Fruit fly (Drosophila melanogaster) whole organism, embryonic: ENCODE results near the gene CG7294.

Experiments
- Ada2b ChIP-seq: fragments of 200-800 bp; sonication (Bioruptor generic); IDR thresholded peaks from 2 replicates; pipeline ENCODE4 v1.3.6; 2022; ENCODE audit warnings: missing biosample characterization, missing genetic modification characterization
- Blimp-1 ChIP-seq: fragments of 200-800 bp; sonication (Bioruptor generic); optimal IDR thresholded peaks from 3 replicates; lab custom pipeline; 2018; ENCODE audit warnings: missing biosample characterization, missing genetic modification characterization, mild to moderate bottlenecking, moderate library complexity, missing genetic modification reagents
- CG10209 ChIP-seq: fragments of 200-800 bp; sonication (Bioruptor generic); optimal IDR thresholded peaks from 3 replicates; lab custom pipeline; 2017; ENCODE audit warnings: missing biosample characterization, mild to moderate bottlenecking, missing genetic modification characterization, missing genetic modification reagents
- CG10462 ChIP-seq: fragments of 200-800 bp; sonication (Bioruptor generic); optimal IDR thresholded peaks from 2 replicates; lab custom pipeline; 2016; ENCODE audit warnings: missing biosample characterization, missing genetic modification characterization
- CG10959 ChIP-seq: fragments of 200-800 bp; sonication (Bioruptor generic); IDR thresholded peaks from 2 replicates; pipeline ENCODE4 v1.3.6; 2022; ENCODE audit warnings: missing biosample characterization, missing genetic modification characterization
- CG12236 ChIP-seq: fragments of 200-800 bp; sonication (Bioruptor generic); optimal IDR thresholded peaks from 2 replicates; lab custom pipeline; 2016; ENCODE audit warnings: missing biosample characterization, missing genetic modification characterization
- CG12744 ChIP-seq: fragments of 200-800 bp; sonication (Bioruptor generic); optimal IDR thresholded peaks from 2 replicates; lab custom pipeline; 2016; ENCODE audit warnings: missing biosample characterization, missing genetic modification characterization
- CG15073 ChIP-seq: fragments of 200-800 bp; sonication (Bioruptor generic); optimal IDR thresholded peaks from 2 replicates; lab custom pipeline; 2016; ENCODE audit warnings: missing biosample characterization, missing genetic modification characterization
- CG15514 ChIP-seq: fragments of 200-800 bp; sonication (Bioruptor generic); optimal IDR thresholded peaks from 3 replicates; lab custom pipeline; 2017; ENCODE audit warnings: missing biosample characterization, missing genetic modification characterization, mild to moderate bottlenecking, moderate library complexity, missing genetic modification reagents
- CG1602 ChIP-seq: fragments of 200-800 bp; sonication (Bioruptor generic); optimal IDR thresholded peaks from 3 replicates; lab custom pipeline; 2016; ENCODE audit warnings: missing biosample characterization, missing genetic modification characterization
- CG17359 ChIP-seq: fragments of 200-800 bp; sonication (Bioruptor generic); optimal IDR thresholded peaks from 3 replicates; lab custom pipeline; 2018; ENCODE audit warnings: missing biosample characterization, mild to moderate bottlenecking, missing genetic modification characterization, moderate library complexity
- CG1792 ChIP-seq: fragments of 200-800 bp; sonication (Bioruptor generic); optimal IDR thresholded peaks from 2 replicates; lab custom pipeline; 2016; ENCODE audit warnings: missing biosample characterization, missing genetic modification characterization
- CG18262 ChIP-seq: fragments of 200-800 bp; optimal IDR thresholded peaks from 3 replicates; lab custom pipeline; 2019; ENCODE audit warnings: missing biosample characterization, mild to moderate bottlenecking, missing genetic modification characterization, moderate library complexity
- CG18764 ChIP-seq: fragments of 200-800 bp; sonication (Bioruptor generic); optimal IDR thresholded peaks from 3 replicates; lab custom pipeline; 2016; ENCODE audit warnings: missing biosample characterization, missing genetic modification characterization
- CG2116 ChIP-seq: fragments of 200-800 bp; sonication (Bioruptor generic); optimal IDR thresholded peaks from 3 replicates; lab custom pipeline; 2018; ENCODE audit warnings: missing biosample characterization, mild to moderate bottlenecking, missing genetic modification characterization
- CG2120 ChIP-seq: fragments of 200-800 bp; sonication (Bioruptor generic); optimal IDR thresholded peaks from 3 replicates; lab custom pipeline; 2016; ENCODE audit warnings: missing biosample characterization, missing genetic modification characterization
- CG2202 ChIP-seq: fragments of 200-800 bp; sonication (Bioruptor generic); optimal IDR thresholded peaks from 2 replicates; lab custom pipeline; 2018; ENCODE audit warnings: missing biosample characterization, mild to moderate bottlenecking, missing genetic modification characterization
- CG2875 ChIP-seq: fragments of 200-800 bp; sonication (Bioruptor generic); optimal IDR thresholded peaks from 2 replicates; lab custom pipeline; 2017; ENCODE audit warnings: missing biosample characterization, mild to moderate bottlenecking, missing genetic modification characterization, missing genetic modification reagents
- CG30431 ChIP-seq: fragments of 200-800 bp; sonication (Bioruptor generic); optimal IDR thresholded peaks from 2 replicates; lab custom pipeline; 2017; ENCODE audit warnings: missing biosample characterization, missing genetic modification characterization
- CG3726 ChIP-seq: fragments of 200-800 bp; sonication (Bioruptor generic); IDR thresholded peaks from 3 replicates; pipeline ENCODE4, ENCODE4 v1.3.6; 2022; ENCODE audit warnings: missing biosample characterization, missing genetic modification characterization
- CG4404 ChIP-seq: fragments of 200-800 bp; sonication (Bioruptor generic); IDR thresholded peaks from 2 replicates; pipeline ENCODE4 v1.3.6; 2022; ENCODE audit warnings: missing biosample characterization, missing genetic modification characterization
- CG4707 ChIP-seq: fragments of 200-800 bp; sonication (Bioruptor generic); optimal IDR thresholded peaks from 2 replicates; lab custom pipeline; 2018; ENCODE audit warnings: missing biosample characterization, mild to moderate bottlenecking, missing genetic modification characterization, moderate library complexity
- CG6272 ChIP-seq: fragments of 200-800 bp; sonication (Bioruptor generic); IDR thresholded peaks from 2 replicates; pipeline ENCODE4 v1.3.6; 2022; ENCODE audit warnings: missing biosample characterization, missing genetic modification characterization
- CG8281 ChIP-seq: fragments of 200-800 bp; sonication (Bioruptor generic); optimal IDR thresholded peaks from 2 replicates; lab custom pipeline; 2018; ENCODE audit warnings: missing biosample characterization, mild to moderate bottlenecking, missing genetic modification characterization, moderate library complexity
- CG8944 ChIP-seq: fragments of 200-800 bp; sonication (Bioruptor generic); optimal IDR thresholded peaks from 3 replicates; lab custom pipeline; 2016; ENCODE audit warnings: missing biosample characterization, missing genetic modification characterization
- CG9215 ChIP-seq: fragments of 200-800 bp; sonication (Bioruptor generic); IDR thresholded peaks from 2 replicates; pipeline ENCODE4 v1.3.6; 2022; ENCODE audit warnings: missing biosample characterization, missing genetic modification characterization
- E2f2 ChIP-seq: fragments of 200-800 bp; sonication (Bioruptor generic); IDR thresholded peaks from 2 replicates; pipeline ENCODE4 v1.3.6; 2022; ENCODE audit warnings: missing biosample characterization, missing genetic modification characterization
- Fer3 ChIP-seq: fragments of 200-800 bp; sonication (Bioruptor generic); optimal IDR thresholded peaks from 2 replicates; lab custom pipeline; 2018; ENCODE audit warnings: missing biosample characterization, mild to moderate bottlenecking, missing genetic modification characterization, moderate library complexity
- Mad ChIP-seq: fragments of 200-800 bp; sonication (Bioruptor generic); optimal IDR thresholded peaks from 2 replicates; lab custom pipeline; 2016; ENCODE audit warnings: missing biosample characterization, missing genetic modification characterization
- Max ChIP-seq: fragments of 200-800 bp; sonication (Bioruptor generic); optimal IDR thresholded peaks from 2 replicates; lab custom pipeline; 2016; ENCODE audit warnings: missing biosample characterization, mild to moderate bottlenecking, missing genetic modification characterization
- Ravus ChIP-seq: fragments of 200-800 bp; sonication (Bioruptor generic); IDR thresholded peaks from 2 replicates; pipeline ENCODE4 v1.3.6; 2022; ENCODE audit warnings: missing biosample characterization, missing genetic modification characterization
- Stat92E ChIP-seq, 3 experiments: fragments of >200 bp in 2 of 3; fragments of 200-800 bp in 1 of 3; sonication (Bioruptor generic) in 1 of 3; optimal IDR thresholded peaks; 2 replicates each; lab custom pipeline; 2017 to 2019; ENCODE audit warnings: missing biosample characterization in 3 of 3, missing genetic modification characterization in 3 of 3, mild to moderate bottlenecking in 1 of 3, moderate library complexity in 1 of 3
- bowl ChIP-seq: fragments of 200-800 bp; sonication (Bioruptor generic); IDR thresholded peaks from 2 replicates; pipeline ENCODE4 v1.3.6; 2022; ENCODE audit warnings: missing biosample characterization, missing genetic modification characterization
- chn ChIP-seq: fragments of 200-800 bp; sonication (Bioruptor generic); optimal IDR thresholded peaks from 2 replicates; lab custom pipeline; 2016; ENCODE audit warnings: missing biosample characterization, missing genetic modification characterization
- ci ChIP-seq: fragments of 200-800 bp; sonication (Bioruptor generic); IDR thresholded peaks from 3 replicates; pipeline ENCODE4 v1.3.6; 2022; ENCODE audit warnings: missing biosample characterization, missing genetic modification characterization
- corto ChIP-seq: fragments of 200-800 bp; sonication (Bioruptor generic); optimal IDR thresholded peaks from 2 replicates; lab custom pipeline; 2016; ENCODE audit warnings: missing biosample characterization, mild to moderate bottlenecking, missing genetic modification characterization, moderate library complexity
- da ChIP-seq: fragments of 200-800 bp; sonication (Bioruptor generic); optimal IDR thresholded peaks from 2 replicates; lab custom pipeline; 2016; ENCODE audit warnings: missing biosample characterization, missing genetic modification characterization
- dysf ChIP-seq: fragments of 200-800 bp; sonication (Bioruptor generic); IDR thresholded peaks from 3 replicates; pipeline ENCODE4 v1.3.6; 2022; ENCODE audit warnings: missing biosample characterization, missing genetic modification characterization
- en ChIP-seq: fragments of 200-800 bp; sonication (Bioruptor generic); optimal IDR thresholded peaks from 2 replicates; lab custom pipeline; 2016; ENCODE audit warnings: missing biosample characterization, missing genetic modification characterization
- eve ChIP-seq, 2 experiments: fragments of >200 bp; optimal IDR thresholded peaks; 2 replicates each; lab custom pipeline; 2017; ENCODE audit warnings: missing biosample characterization in 2 of 2, missing genetic modification characterization in 2 of 2
- ewg ChIP-seq: fragments of 200-800 bp; sonication (Bioruptor generic); optimal IDR thresholded peaks from 3 replicates; lab custom pipeline; 2017; ENCODE audit warnings: mild to moderate bottlenecking, missing biosample characterization, missing genetic modification reagents, missing genetic modification characterization
- h ChIP-seq: fragments of >200 bp; optimal IDR thresholded peaks from 2 replicates; lab custom pipeline; 2017
- odd ChIP-seq: fragments of 200-800 bp; sonication (Bioruptor generic); optimal IDR thresholded peaks from 2 replicates; lab custom pipeline; 2017; ENCODE audit warnings: missing biosample characterization, mild to moderate bottlenecking, missing genetic modification characterization
- run ChIP-seq: fragments of 200-800 bp; sonication (Bioruptor generic); optimal IDR thresholded peaks from 3 replicates; lab custom pipeline; 2018; ENCODE audit warnings: missing biosample characterization, mild to moderate bottlenecking, missing genetic modification characterization
- scrt ChIP-seq: fragments of 200-800 bp; sonication (Bioruptor generic); optimal IDR thresholded peaks from 2 replicates; lab custom pipeline; 2018; ENCODE audit warnings: missing biosample characterization, mild to moderate bottlenecking, missing genetic modification characterization, moderate library complexity
- seq ChIP-seq: fragments of 200-800 bp; sonication (Bioruptor generic); IDR thresholded peaks from 2 replicates; pipeline ENCODE4 v1.3.6; 2022; ENCODE audit warnings: missing biosample characterization, missing genetic modification characterization
- slou ChIP-seq: fragments of 200-800 bp; sonication (Bioruptor generic); optimal IDR thresholded peaks from 3 replicates; lab custom pipeline; 2016; ENCODE audit warnings: missing biosample characterization, missing genetic modification characterization
- so ChIP-seq: fragments of 200-800 bp; sonication (Bioruptor generic); IDR thresholded peaks from 3 replicates; pipeline ENCODE4 v1.3.6; 2022; ENCODE audit warnings: missing biosample characterization, missing genetic modification characterization
- unc-4 ChIP-seq: fragments of 200-800 bp; sonication (Bioruptor generic); IDR thresholded peaks from 2 replicates; pipeline ENCODE4 v1.3.6; 2022; ENCODE audit warnings: missing biosample characterization, missing genetic modification characterization; ENCODE audit not compliant: partially characterized antibody
- zen ChIP-seq: fragments of 200-800 bp; sonication (Bioruptor generic); optimal IDR thresholded peaks from 3 replicates; lab custom pipeline; 2018; ENCODE audit warnings: missing biosample characterization, mild to moderate bottlenecking, missing genetic modification characterization, moderate library complexity
- zfh1 ChIP-seq: fragments of 200-800 bp; sonication (Bioruptor generic); IDR thresholded peaks from 3 replicates; pipeline ENCODE4 v1.3.6; 2022; ENCODE audit warnings: missing biosample characterization, missing genetic modification characterization

Gene CG7294

DNA sequence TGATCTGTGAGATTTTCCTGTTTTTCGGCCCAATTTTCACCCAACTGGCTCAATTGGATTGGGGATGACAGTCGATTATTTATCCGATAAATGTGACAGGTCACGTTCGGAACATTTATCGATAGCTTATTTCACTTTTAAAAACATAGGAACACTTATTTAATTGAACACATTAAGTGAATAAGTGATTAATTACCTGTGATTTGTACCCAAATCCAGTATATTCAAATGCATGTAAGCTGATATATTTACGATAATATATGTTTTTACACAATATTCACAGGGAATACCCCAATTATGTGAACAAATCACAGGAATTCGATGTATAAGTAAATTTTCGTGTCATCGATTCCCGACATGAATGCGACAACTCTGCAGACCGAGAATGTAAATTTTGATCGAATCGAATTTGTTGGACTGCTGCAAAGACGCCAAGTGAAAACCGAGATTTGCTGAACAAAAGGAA lies 43.3 kb upstream of the CG7294 start, which contains the start of the genes EMC3 and Dpy-30L1 (continued):
- TF ChIP-seq zen (tag; lab: Kevin White, UChicago) (peak; percentile 67), chn (GFP tag; lab: Kevin White, UChicago) (peak; percentile 21), CG2116 (GFP tag; lab: Kevin White, UChicago) (peak; percentile 95), CG10462 (GFP tag; lab: Kevin White, UChicago) (no peak), dysf (peak; percentile 57; the same call in 2 of the 3 replicates), h (lab: Kevin White, UChicago) (no peak), CG12744 (GFP tag; lab: Kevin White, UChicago) (peak; percentile 30), CG4404 (GFP tag; lab: Robert Waterston, UW) (no peak), bowl (GFP tag; lab: Robert Waterston, UW) (no peak), CG8281 (tag; lab: Kevin White, UChicago) (no peak), en (GFP tag; lab: Kevin White, UChicago) (no peak), CG2202 (tag; lab: Kevin White, UChicago) (peak; percentile 24), Blimp-1 (GFP tag; lab: Kevin White, UChicago) (peak; percentile 59), CG3726 (GFP tag; lab: Robert Waterston, UW) (no peak), CG4707 (no peak), Fer3 (tag; lab: Kevin White, UChicago) (peak; percentile 44), CG12236 (GFP tag; lab: Kevin White, UChicago) (no peak), E2f2 (GFP tag; lab: Robert Waterston, UW) (peak; percentile 54; the same call in 1 of the 2 replicates), CG18764 (GFP tag; lab: Kevin White, UChicago) (peak; percentile 18), CG6272 (GFP tag; lab: Robert Waterston, UW) (0 out of 2 replicates have a peak, but pooled peaks have one; percentile 27), odd (GFP tag; lab: Kevin White, UChicago) (no peak), CG9215 (GFP tag; lab: Robert Waterston, UW) (peak; percentile 49; the same call in 1 of the 2 replicates), CG15073 (no peak), da (GFP tag; lab: Kevin White, UChicago) (peak; percentile 12), seq (GFP tag; lab: Robert Waterston, UW) (no peak), eve (GFP tag; optimal IDR thresholded peaks at IDR 0.05; lab: Kevin White, UChicago) (no peak), CG10959 (GFP tag; lab: Robert Waterston, UW) (no peak), scrt (GFP tag; lab: Kevin White, UChicago) (no peak), slou (no peak), CG8944 (GFP tag; lab: Kevin White, UChicago) (peak; percentile 29), CG30431 (GFP tag; lab: Kevin White, UChicago) (no peak), CG1792 (GFP tag; lab: Kevin White, UChicago) (peak; percentile 28), so (GFP tag; lab: Robert Waterston, UW) (peak; percentile 48; the same call in 1 of the 3 replicates), CG1602 (GFP tag; lab: Kevin White, UChicago) (peak; percentile 56), CG2120 (GFP tag; lab: Kevin White, UChicago) (peak; percentile 79), CG18262 (tag; lab: Kevin White, UChicago) (peak; percentile 66), CG15514 (GFP tag; lab: Kevin White, UChicago) (peak; percentile 71), zfh1 (0 out of 3 replicates have a peak, but pooled peaks have one; percentile 49), run (tag; lab: Kevin White, UChicago) (no peak), CG2875 (no peak), ci (0 out of 3 replicates have a peak, but pooled peaks have one; percentile 43), Mad (GFP tag; lab: Kevin White, UChicago) (no peak), Ada2b (GFP tag; lab: Robert Waterston, UW) (no peak), ewg (no peak), CG10209 (GFP tag; lab: Kevin White, UChicago) (peak; percentile 78), unc-4 (GFP tag; lab: Robert Waterston, UW) (peak; percentile 92), CG17359 (tag; lab: Kevin White, UChicago) (peak; percentile 59), Ravus (GFP tag; lab: Robert Waterston, UW) (no peak), Stat92E (GFP tag; optimal IDR thresholded peaks at IDR 0.05; lab: Kevin White, UChicago) (no peak), Max (GFP tag; lab: Kevin White, UChicago) (peak; percentile 58), corto (GFP tag; lab: Kevin White, UChicago) (no peak)
